Worm (Caenorhabditis elegans) whole organism, midembryonic: ENCODE data around the gene cri-3.

Experiments used
- T22C8.4 ChIP-seq: fragments of 200-800 bp; sonication (Bioruptor generic); IDR thresholded peaks from 2 replicates; pipeline ENCODE4 v1.3.6; 2022; ENCODE audit warnings: missing genetic modification characterization, missing compliant biosample characterization
- cog-1 ChIP-seq: sonication (generic microtip); optimal IDR thresholded peaks from 2 replicates; lab custom pipeline; 2016; ENCODE audit warnings: missing genetic modification characterization, missing compliant biosample characterization
- flt-1 ChIP-seq: fragments of 200-800 bp; sonication (Bioruptor generic); IDR thresholded peaks from 2 replicates; pipeline ENCODE4 v1.3.6; 2022; ENCODE audit warnings: missing genetic modification characterization, missing compliant biosample characterization
- klf-2 ChIP-seq: fragments of 200-800 bp; sonication (Bioruptor generic); conservative IDR thresholded peaks from 2 replicates; pipeline ENCODE4 v1.3.6; 2022; ENCODE audit warnings: missing genetic modification reagents, missing genetic modification characterization, missing compliant biosample characterization
- med-1 ChIP-seq: sonication (generic microtip); optimal IDR thresholded peaks from 2 replicates; lab custom pipeline; 2017; ENCODE audit warnings: missing genetic modification characterization, mild to moderate bottlenecking, missing compliant biosample characterization, antibody characterized with exemption, missing genetic modification reagents; ENCODE audit not compliant: insufficient read depth
- ref-1 ChIP-seq: fragments of 200-800 bp; sonication (Bioruptor generic); conservative IDR thresholded peaks from 2 replicates; pipeline ENCODE4 v1.3.6; 2022; ENCODE audit warnings: missing genetic modification reagents, missing genetic modification characterization, missing compliant biosample characterization
- tab-1 ChIP-seq: fragments of 200-800 bp; sonication (Bioruptor generic); IDR thresholded peaks from 2 replicates; pipeline ENCODE4 v1.3.6; 2022; ENCODE audit warnings: missing genetic modification characterization, missing compliant biosample characterization
- ztf-23 ChIP-seq: fragments of 200-800 bp; sonication (Bioruptor generic); IDR thresholded peaks from 2 replicates; pipeline ENCODE4 v1.3.6; 2022; ENCODE audit warnings: missing genetic modification reagents, missing genetic modification characterization, missing compliant biosample characterization
- ztf-29 ChIP-seq: fragments of 200-800 bp; sonication (Bioruptor generic); IDR thresholded peaks from 2 replicates; pipeline ENCODE4 v1.3.6; 2022; ENCODE audit warnings: missing genetic modification reagents, missing genetic modification characterization, missing compliant biosample characterization

The cri-3 gene

DNA sequence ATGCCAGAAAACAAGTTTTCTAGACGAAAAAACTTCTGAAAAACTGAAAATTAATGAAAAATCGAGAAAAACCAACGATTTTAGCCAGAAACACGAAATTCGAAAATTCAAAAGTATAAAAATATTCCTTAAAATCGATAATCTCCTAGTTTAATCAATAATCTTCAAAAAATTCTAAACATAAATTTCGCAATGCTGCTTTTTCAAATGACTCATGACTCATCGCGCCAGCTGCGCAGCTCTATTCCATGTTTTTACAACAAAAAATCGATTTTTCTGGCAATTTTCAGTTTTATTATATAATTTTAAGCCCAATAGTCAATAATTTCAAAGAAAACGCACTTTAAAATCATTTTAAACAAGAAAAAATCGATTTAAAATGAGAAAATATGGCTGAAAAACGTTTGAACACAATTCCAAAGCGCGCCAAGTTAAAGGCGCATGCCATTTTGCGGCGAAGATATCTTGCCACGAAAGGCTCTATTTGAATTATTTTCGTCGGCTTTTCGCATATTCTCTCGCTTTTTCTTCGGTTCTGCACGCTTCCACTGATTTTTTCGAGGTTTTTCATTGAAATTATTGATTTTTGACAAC, at the start of gene cri-3:
cri-3 (plus strand) TSS at position 482 of the 594 bp plus-strand sequence.
- TF ChIP-seq cog-1 (tag; lab: Kevin White, UChicago) (no peak), tab-1 (GFP tag; lab: Robert Waterston, UW) (no peak), ztf-29 (GFP tag; lab: Robert Waterston, UW) (no peak), flt-1 (GFP tag; lab: Robert Waterston, UW) (no peak), ztf-23 (no peak), ref-1 (GFP tag; lab: Robert Waterston, UW) (no peak), T22C8.4 (no peak), klf-2 (no peak), med-1 (GFP tag; lab: Kevin White, UChicago) (no peak)

DNA sequence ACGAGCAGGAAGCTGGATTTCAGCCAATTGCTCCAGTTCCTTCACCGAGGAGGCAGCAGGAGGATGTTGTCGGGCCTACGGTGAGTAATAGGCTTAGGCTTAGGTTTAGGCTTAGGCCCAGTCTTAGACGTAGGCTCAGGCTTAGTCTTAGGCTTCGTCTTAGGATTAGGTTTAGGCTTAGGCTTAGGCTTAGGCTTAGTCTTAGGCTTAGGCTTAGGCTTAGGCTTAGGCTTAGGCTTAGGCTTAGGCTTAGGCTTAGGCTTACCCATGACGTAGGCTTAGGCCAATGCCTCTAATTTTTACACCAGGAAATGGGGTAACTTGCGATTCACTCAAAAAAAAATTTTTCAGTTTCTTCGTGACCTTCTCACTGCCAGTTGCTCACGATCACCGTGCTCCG, 49.5 kb upstream of the cri-3 start:
- TF ChIP-seq ztf-29 (GFP tag; lab: Robert Waterston, UW) (peak; percentile 71; the same call in 1 of the 2 replicates), T22C8.4 (no peak)

DNA sequence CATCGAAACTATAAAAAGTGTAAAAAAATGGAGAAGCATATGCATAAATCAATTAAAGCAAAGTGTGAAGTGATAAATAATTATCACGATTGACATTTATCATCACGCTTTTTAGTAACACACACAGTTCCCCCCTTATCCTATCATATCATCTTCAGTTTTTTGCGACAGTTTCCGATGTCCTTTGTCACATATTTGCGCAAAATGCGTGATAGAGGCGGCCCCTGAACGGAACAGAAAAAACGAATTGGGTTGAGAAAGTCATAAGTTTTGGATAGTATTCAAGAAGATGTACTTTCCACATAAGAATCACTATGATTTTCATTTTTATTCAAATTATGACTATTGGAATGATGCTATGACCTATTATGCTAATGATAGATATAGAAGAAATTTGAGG, 47.1 kb upstream of the cri-3 start:
- TF ChIP-seq klf-2 (no peak), ztf-23 (no peak)

DNA sequence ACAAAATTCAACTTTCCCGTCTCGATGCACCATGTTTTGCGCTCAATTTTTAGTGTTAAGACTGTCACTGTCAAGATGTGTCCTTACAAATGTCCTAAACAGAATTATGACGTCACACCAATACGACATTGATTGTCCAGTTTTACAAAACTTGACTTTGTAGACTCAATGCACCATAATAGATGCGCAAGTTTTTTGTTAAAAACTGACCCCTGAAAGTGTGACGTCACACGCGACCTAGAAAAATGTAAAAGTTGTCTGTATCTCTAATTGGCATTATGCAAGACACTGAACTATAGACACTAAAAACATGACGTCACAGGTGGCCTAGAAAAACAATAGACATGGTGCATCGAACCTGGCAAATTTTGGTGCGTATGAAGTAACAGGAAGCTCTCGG, 45.1 kb upstream of the cri-3 start:
- TF ChIP-seq cog-1 (tag; lab: Kevin White, UChicago) (no peak), tab-1 (GFP tag; lab: Robert Waterston, UW) (no peak)

ce11 chrIII:3351672-3352071, 44.5 kb upstream of the cri-3 start:
- TF ChIP-seq tab-1 (GFP tag; lab: Robert Waterston, UW) (no peak), flt-1 (GFP tag; lab: Robert Waterston, UW) (no peak), med-1 (GFP tag; lab: Kevin White, UChicago) (no peak), ztf-23 (no peak), T22C8.4 (no peak), cog-1 (tag; lab: Kevin White, UChicago) (no peak), klf-2 (no peak), ztf-29 (GFP tag; lab: Robert Waterston, UW) (no peak), ref-1 (GFP tag; lab: Robert Waterston, UW) (no peak)

DNA sequence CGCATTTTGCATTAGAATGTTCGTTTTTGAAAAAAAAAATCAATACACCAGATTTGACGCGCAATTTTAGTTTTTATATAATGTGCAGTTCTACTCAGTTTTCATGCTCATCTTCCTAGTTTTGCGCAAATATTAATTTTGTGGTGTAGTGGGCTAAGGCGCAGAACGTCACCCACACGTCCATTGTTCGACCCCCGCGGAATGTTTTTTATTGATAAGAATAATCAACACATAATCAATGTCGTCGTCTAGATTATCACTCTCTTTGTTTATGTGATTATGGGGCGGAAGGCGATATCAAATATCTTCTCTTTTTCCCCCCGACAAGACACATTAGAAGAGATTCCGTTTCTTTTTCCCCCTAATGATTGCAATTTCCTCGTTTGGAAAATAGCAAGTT, 40.4 kb upstream of the cri-3 start:
- TF ChIP-seq klf-2 (no peak), ztf-23 (no peak), flt-1 (GFP tag; lab: Robert Waterston, UW) (no peak), cog-1 (tag; lab: Kevin White, UChicago) (no peak), med-1 (GFP tag; lab: Kevin White, UChicago) (no peak), T22C8.4 (no peak), tab-1 (GFP tag; lab: Robert Waterston, UW) (no peak), ref-1 (GFP tag; lab: Robert Waterston, UW) (no peak), ztf-29 (GFP tag; lab: Robert Waterston, UW) (no peak)

ce11 chrIII:3360067-3360466, 36.1 kb upstream of the cri-3 start:
- TF ChIP-seq ztf-23, result no peak
- no peak for TF ChIP-seq cog-1 (tag; lab: Kevin White, UChicago)

DNA sequence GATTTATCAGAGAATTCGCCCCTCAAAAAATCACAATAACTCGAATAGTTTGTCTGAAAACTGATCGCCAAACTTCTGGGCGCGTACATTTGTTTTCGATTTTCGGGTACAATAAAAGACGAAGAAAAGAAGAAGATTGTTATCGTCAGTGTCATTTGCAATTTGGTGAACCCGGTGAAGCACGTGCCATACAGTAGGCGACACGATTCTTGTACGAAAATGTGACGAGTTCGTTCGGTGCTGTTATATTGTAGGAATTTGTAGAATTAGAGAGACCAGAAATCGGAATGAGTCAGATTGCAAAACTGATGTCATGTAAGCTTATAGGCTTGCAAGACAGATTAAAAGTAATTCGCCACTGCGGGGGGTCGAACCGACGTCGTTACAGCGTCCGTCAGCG, 28.4 kb upstream of the cri-3 start:
- TF ChIP-seq cog-1 (tag; lab: Kevin White, UChicago) (no peak), ztf-29 (GFP tag; lab: Robert Waterston, UW) (no peak), ref-1 (GFP tag; lab: Robert Waterston, UW) (no peak), tab-1 (GFP tag; lab: Robert Waterston, UW) (no peak), ztf-23 (no peak), flt-1 (GFP tag; lab: Robert Waterston, UW) (no peak), T22C8.4 (no peak)

ce11 chrIII:3370054-3370453, 26.1 kb upstream of the cri-3 start, which contains the start of gene prk-2:
prk-2 (minus strand) TSS chrIII:3370209.
- no peak for TF ChIP-seq flt-1 (GFP tag; lab: Robert Waterston, UW)
- TF ChIP-seq med-1 (GFP tag; lab: Kevin White, UChicago), result no peak
- no peak for TF ChIP-seq ztf-29 (GFP tag; lab: Robert Waterston, UW)
- no peak for TF ChIP-seq cog-1 (tag; lab: Kevin White, UChicago)
- no peak for TF ChIP-seq tab-1 (GFP tag; lab: Robert Waterston, UW)
- no peak for TF ChIP-seq T22C8.4
- no peak for TF ChIP-seq ztf-23
- TF ChIP-seq ref-1 (GFP tag; lab: Robert Waterston, UW), result no peak
- TF ChIP-seq klf-2, result no peak

ce11 chrIII:3370770-3371169, 25.4 kb upstream of the cri-3 start:
- TF ChIP-seq ztf-29 (GFP tag; lab: Robert Waterston, UW) (no peak), T22C8.4 (no peak), tab-1 (GFP tag; lab: Robert Waterston, UW) (no peak), ztf-23 (no peak), flt-1 (GFP tag; lab: Robert Waterston, UW) (no peak), cog-1 (tag; lab: Kevin White, UChicago) (no peak), ref-1 (GFP tag; lab: Robert Waterston, UW) (no peak)

DNA sequence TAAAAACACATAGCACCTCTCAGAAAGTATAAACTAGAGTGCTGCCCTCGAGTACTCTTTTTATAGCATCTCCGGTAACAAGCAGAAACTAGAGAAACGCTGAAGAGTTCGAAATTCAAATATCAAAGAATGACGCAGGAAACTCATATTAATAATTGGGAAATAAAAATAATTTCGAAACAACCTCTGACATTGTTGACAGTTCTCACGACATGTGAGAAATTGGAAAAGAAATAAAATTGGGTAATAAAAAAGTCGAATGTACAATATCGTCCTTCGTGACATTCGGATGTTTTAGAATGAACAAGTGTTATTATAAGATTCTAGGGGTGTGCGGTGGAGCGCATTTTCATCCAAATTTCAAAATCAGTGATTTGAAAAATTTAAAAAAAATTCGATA, 23.9 kb upstream of the cri-3 start:
- TF ChIP-seq cog-1 (tag; lab: Kevin White, UChicago) (no peak), klf-2 (no peak), flt-1 (GFP tag; lab: Robert Waterston, UW) (no peak), T22C8.4 (no peak), ztf-29 (GFP tag; lab: Robert Waterston, UW) (no peak), tab-1 (GFP tag; lab: Robert Waterston, UW) (no peak), med-1 (GFP tag; lab: Kevin White, UChicago) (no peak), ztf-23 (no peak), ref-1 (GFP tag; lab: Robert Waterston, UW) (no peak)
